Worm (Caenorhabditis elegans) whole organism, L1 larva: Measurements from ENCODE around the gene penr-1.

ENCODE experiments used
- C04F5.9 ChIP-seq: sonication (generic microtip); optimal IDR thresholded peaks from 2 replicates; lab custom pipeline; 2016; ENCODE audit warnings: missing genetic modification characterization, missing compliant biosample characterization
- C34B4.2 ChIP-seq: sonication (generic microtip); optimal IDR thresholded peaks from 2 replicates; lab custom pipeline; 2017; ENCODE audit warnings: mild to moderate bottlenecking, missing genetic modification characterization, missing compliant biosample characterization
- F16B12.6 ChIP-seq: fragments of 150-350 bp; optimal IDR thresholded peaks from 2 replicates; lab custom pipeline; 2014; ENCODE audit warnings: missing biosample characterization, missing genetic modification characterization
- aha-1 ChIP-seq: fragments of 150-350 bp; optimal IDR thresholded peaks from 2 replicates; lab custom pipeline; 2014; ENCODE audit warnings: missing biosample characterization, missing genetic modification characterization
- ama-1 ChIP-seq: fragments of 150-350 bp; optimal IDR thresholded peaks from 2 replicates; lab custom pipeline; 2014
- blmp-1 ChIP-seq: fragments of 150-350 bp; optimal IDR thresholded peaks from 2 replicates; lab custom pipeline; 2014; ENCODE audit warnings: missing biosample characterization, missing genetic modification characterization
- ceh-8 ChIP-seq: fragments of 200-800 bp; sonication (Bioruptor generic); optimal IDR thresholded peaks from 2 replicates; lab custom pipeline; 2018; ENCODE audit warnings: mild to moderate bottlenecking, missing genetic modification characterization, moderate library complexity, missing compliant biosample characterization
- ces-1 ChIP-seq: fragments of 150-350 bp; optimal IDR thresholded peaks from 2 replicates; lab custom pipeline; 2014; ENCODE audit warnings: missing biosample characterization, missing genetic modification reagents, missing genetic modification characterization
- dsc-1 ChIP-seq: sonication (generic microtip); optimal IDR thresholded peaks from 2 replicates; lab custom pipeline; 2016; ENCODE audit warnings: mild to moderate bottlenecking, missing genetic modification characterization, missing compliant biosample characterization
- efl-1 ChIP-seq, 4 experiments: fragments of 150-350 bp; optimal IDR thresholded peaks in 3 of 4; peaks in 1 of 4; 1 replicate in 1 of 4; 2 replicates in 3 of 4; lab custom pipeline; 2014; ENCODE audit warnings: missing biosample characterization in 2 of 4, missing genetic modification characterization in 2 of 4, missing genetic modification reagents in 2 of 4
- egl-13 ChIP-seq: sonication (generic microtip); optimal IDR thresholded peaks from 2 replicates; lab custom pipeline; 2016; ENCODE audit warnings: missing genotype, missing genetic modification reagents, missing genetic modification characterization, missing compliant biosample characterization
- elt-3 ChIP-seq, 6 experiments: fragments of 150-350 bp in 1 of 6; sonication (generic microtip); optimal IDR thresholded peaks; 2 replicates each; lab custom pipeline; 2017 to 2018; ENCODE audit warnings: missing biosample characterization in 6 of 6, missing genetic modification characterization in 6 of 6, inconsistent platforms in 1 of 6
- ets-5 ChIP-seq: fragments of 200-800 bp; sonication (Bioruptor generic); IDR thresholded peaks from 2 replicates; pipeline ENCODE4 v1.3.6; 2022; ENCODE audit warnings: missing genetic modification characterization, missing compliant biosample characterization
- fkh-10 ChIP-seq: sonication (generic microtip); optimal IDR thresholded peaks from 2 replicates; lab custom pipeline; 2017; ENCODE audit warnings: missing biosample characterization, missing genetic modification reagents, missing genetic modification characterization
- fkh-8 ChIP-seq: sonication (generic microtip); optimal IDR thresholded peaks from 2 replicates; lab custom pipeline; 2016; ENCODE audit warnings: mild to moderate bottlenecking, missing genetic modification characterization, missing compliant biosample characterization
- grh-1 ChIP-seq: fragments of 200-800 bp; sonication (Bioruptor generic); IDR thresholded peaks from 2 replicates; pipeline ENCODE4 v1.3.6; 2022; ENCODE audit warnings: missing genetic modification reagents, missing genetic modification characterization, missing compliant biosample characterization
- hlh-17 ChIP-seq: fragments of 200-800 bp; sonication (Bioruptor generic); optimal IDR thresholded peaks from 2 replicates; lab custom pipeline; 2018; ENCODE audit warnings: missing genetic modification characterization, mild to moderate bottlenecking, missing compliant biosample characterization, moderate library complexity, borderline replicate concordance
- hlh-4 ChIP-seq: sonication (generic microtip); optimal IDR thresholded peaks from 2 replicates; lab custom pipeline; 2016; ENCODE audit warnings: mild to moderate bottlenecking, missing genetic modification characterization, missing compliant biosample characterization
- irx-1 ChIP-seq: sonication (generic microtip); optimal IDR thresholded peaks from 2 replicates; lab custom pipeline; 2016; ENCODE audit warnings: missing genetic modification characterization, missing compliant biosample characterization
- isw-1 ChIP-seq: fragments of 200-800 bp; sonication (Bioruptor generic); IDR thresholded peaks from 2 replicates; pipeline ENCODE4 v1.3.6; 2022; ENCODE audit warnings: missing genetic modification characterization, missing compliant biosample characterization
- lin-13 ChIP-seq: fragments of 150-350 bp; optimal IDR thresholded peaks from 2 replicates; lab custom pipeline; 2014; ENCODE audit warnings: missing biosample characterization, missing genetic modification reagents, missing genetic modification characterization
- lin-14 ChIP-seq: fragments of 200-800 bp; sonication (Bioruptor generic); optimal IDR thresholded peaks from 2 replicates; lab custom pipeline; 2018; ENCODE audit warnings: mild to moderate bottlenecking, missing genetic modification characterization, moderate library complexity, missing compliant biosample characterization
- lin-15B ChIP-seq: fragments of 150-350 bp; sonication (generic microtip); optimal IDR thresholded peaks from 3 replicates; lab custom pipeline; 2014; ENCODE audit warnings: missing biosample characterization, missing genetic modification characterization
- lin-35 ChIP-seq, 2 experiments: fragments of 150-350 bp; optimal IDR thresholded peaks; 2 replicates each; lab custom pipeline; 2014; ENCODE audit warnings: missing biosample characterization in 2 of 2, missing genetic modification characterization in 2 of 2, missing genetic modification reagents in 2 of 2
- lin-39 ChIP-seq: fragments of 150-350 bp; optimal IDR thresholded peaks from 2 replicates; lab custom pipeline; 2014; ENCODE audit warnings: missing biosample characterization, missing genetic modification reagents, missing genetic modification characterization
- lir-3 ChIP-seq: sonication (generic microtip); optimal IDR thresholded peaks from 2 replicates; lab custom pipeline; 2016; ENCODE audit warnings: mild to moderate bottlenecking, missing genetic modification characterization, moderate library complexity, missing compliant biosample characterization; ENCODE audit not compliant: poor library complexity
- lsy-2 ChIP-seq, 2 experiments: fragments of 150-350 bp; optimal IDR thresholded peaks; 2 replicates each; lab custom pipeline; 2014; ENCODE audit warnings: missing biosample characterization in 2 of 2, missing genetic modification characterization in 2 of 2
- mab-9 ChIP-seq: fragments of 200-800 bp; sonication (Bioruptor generic); IDR thresholded peaks from 2 replicates; pipeline ENCODE4 v1.3.6; 2022; ENCODE audit warnings: missing genetic modification reagents, missing genetic modification characterization, missing compliant biosample characterization
- mef-2 ChIP-seq: fragments of 150-350 bp; optimal IDR thresholded peaks from 2 replicates; lab custom pipeline; 2014; ENCODE audit warnings: missing biosample characterization, missing genetic modification characterization
- mep-1 ChIP-seq: fragments of 150-350 bp; optimal IDR thresholded peaks from 2 replicates; lab custom pipeline; 2014; ENCODE audit warnings: missing biosample characterization, missing genetic modification characterization
- nhr-11 ChIP-seq: fragments of 150-350 bp; optimal IDR thresholded peaks from 2 replicates; lab custom pipeline; 2014; ENCODE audit warnings: missing biosample characterization, missing genetic modification characterization
- nhr-19 ChIP-seq: fragments of 200-800 bp; sonication (Bioruptor generic); conservative IDR thresholded peaks from 2 replicates; pipeline ENCODE4 v1.3.6; 2022; ENCODE audit warnings: missing genetic modification characterization, missing compliant biosample characterization
- nhr-20 ChIP-seq: sonication (generic microtip); optimal IDR thresholded peaks from 2 replicates; lab custom pipeline; 2016; ENCODE audit warnings: mild to moderate bottlenecking, missing genetic modification characterization, missing compliant biosample characterization
- nhr-47 ChIP-seq: sonication (generic microtip); optimal IDR thresholded peaks from 2 replicates; lab custom pipeline; 2016; ENCODE audit warnings: mild to moderate bottlenecking, missing genetic modification characterization, moderate library complexity, missing compliant biosample characterization
- nhr-71 ChIP-seq: sonication (generic microtip); optimal IDR thresholded peaks from 2 replicates; lab custom pipeline; 2016; ENCODE audit warnings: mild to moderate bottlenecking, missing genetic modification characterization, moderate library complexity, missing compliant biosample characterization
- nhr-77 ChIP-seq: fragments of 150-350 bp; optimal IDR thresholded peaks from 2 replicates; lab custom pipeline; 2014; ENCODE audit warnings: missing biosample characterization, missing genetic modification characterization
- nhr-84 ChIP-seq: sonication (generic microtip); optimal IDR thresholded peaks from 2 replicates; lab custom pipeline; 2017; ENCODE audit warnings: missing biosample characterization, missing genetic modification characterization
- nhr-85 ChIP-seq: sonication (generic microtip); peaks from one replicate; lab custom pipeline; 2016; ENCODE audit warnings: missing genetic modification characterization, inconsistent platforms, missing compliant biosample characterization
- pqm-1 ChIP-seq: sonication (generic microtip); optimal IDR thresholded peaks from 3 replicates; lab custom pipeline; 2017; ENCODE audit warnings: missing biosample characterization, missing genetic modification characterization
- snpc-4 ChIP-seq: fragments of 150-350 bp; optimal IDR thresholded peaks from 2 replicates; lab custom pipeline; 2014; ENCODE audit warnings: missing biosample characterization, missing genetic modification characterization
- sox-4 ChIP-seq: sonication (generic microtip); optimal IDR thresholded peaks from 2 replicates; lab custom pipeline; 2016; ENCODE audit warnings: missing genetic modification characterization, missing compliant biosample characterization
- sptf-1 ChIP-seq: fragments of 150-350 bp; optimal IDR thresholded peaks from 2 replicates; lab custom pipeline; 2014; ENCODE audit warnings: missing biosample characterization, missing genetic modification characterization
- tbx-2 ChIP-seq: sonication (generic microtip); optimal IDR thresholded peaks from 2 replicates; lab custom pipeline; 2016; ENCODE audit warnings: missing genetic modification characterization, missing compliant biosample characterization
- unc-130 ChIP-seq: fragments of 150-350 bp; optimal IDR thresholded peaks from 2 replicates; lab custom pipeline; 2017; ENCODE audit warnings: missing biosample characterization, missing genetic modification characterization, inconsistent platforms
- unc-62 ChIP-seq: fragments of 150-350 bp; optimal IDR thresholded peaks from 2 replicates; lab custom pipeline; 2014; ENCODE audit warnings: missing biosample characterization, missing genetic modification reagents, missing genetic modification characterization
- unc-86 ChIP-seq: sonication (generic microtip); optimal IDR thresholded peaks from 2 replicates; lab custom pipeline; 2016; ENCODE audit warnings: missing genetic modification characterization, missing compliant biosample characterization
- zag-1 ChIP-seq: fragments of 150-350 bp; optimal IDR thresholded peaks from 2 replicates; lab custom pipeline; 2014; ENCODE audit warnings: missing biosample characterization, missing genetic modification characterization
- zip-4 ChIP-seq: fragments of 200-800 bp; sonication (Bioruptor generic); optimal IDR thresholded peaks from 2 replicates; lab custom pipeline; 2018; ENCODE audit warnings: mild to moderate bottlenecking, missing genetic modification characterization, moderate library complexity, missing compliant biosample characterization
- ztf-11 ChIP-seq, 2 experiments: sonication (generic microtip); optimal IDR thresholded peaks; 2 replicates each; lab custom pipeline; 2016 to 2017; ENCODE audit warnings: missing genetic modification characterization in 2 of 2, missing biosample characterization in 1 of 2, missing compliant biosample characterization in 1 of 2

penr-1 gene

DNA sequence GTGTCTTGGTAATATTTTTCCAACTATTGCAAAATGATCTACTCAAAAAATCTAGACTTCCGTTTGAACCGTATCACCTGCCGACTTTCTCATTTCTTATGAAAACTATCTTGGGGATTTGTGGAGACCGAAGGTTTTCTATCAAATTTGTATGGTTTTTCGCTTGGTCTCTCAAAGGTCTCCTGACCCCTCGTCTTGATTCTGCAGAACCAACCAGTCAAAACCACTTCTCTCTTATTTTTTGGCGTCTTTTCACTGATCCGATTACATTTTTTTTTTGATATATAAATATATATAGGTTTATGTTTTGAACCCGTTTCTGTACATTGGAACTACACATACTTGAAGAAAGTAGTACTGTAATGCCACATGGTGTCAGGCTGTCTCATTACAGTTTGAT lies 43.6 kb upstream of the penr-1 start:
- no peak for TF ChIP-seq nhr-20 (tag; lab: Kevin White, UChicago)
- TF ChIP-seq snpc-4 = no peak
- TF ChIP-seq fkh-10 = no peak
- TF ChIP-seq elt-3 (tag; optimal IDR thresholded peaks at IDR 0.05; lab: Kevin White, UChicago) = no peak
- TF ChIP-seq C04F5.9 = no peak
- TF ChIP-seq nhr-11 (tag; lab: Kevin White, UChicago) = no peak
- TF ChIP-seq hlh-17 (GFP tag; lab: Kevin White, UChicago) = no peak
- no peak for TF ChIP-seq ceh-8
- no peak for TF ChIP-seq aha-1 (tag; lab: Kevin White, UChicago)
- TF ChIP-seq lin-14 = peak; percentile 41
- TF ChIP-seq egl-13 (tag; lab: Kevin White, UChicago) = no peak
- TF ChIP-seq C34B4.2 = no peak
- TF ChIP-seq lin-13 (GFP tag; lab: Kevin White, UChicago) = no peak
- no peak for TF ChIP-seq lin-35 (GFP tag; optimal IDR thresholded peaks at IDR 0.05; lab: Kevin White, UChicago)
- no peak for TF ChIP-seq sox-4 (tag; lab: Kevin White, UChicago)
- TF ChIP-seq efl-1 (optimal IDR thresholded peaks at IDR 0.05; lab: Kevin White, UChicago) = no peak
- TF ChIP-seq efl-1 (GFP tag; optimal IDR thresholded peaks at IDR 0.05 in 1 of 2; lab: Kevin White, UChicago) = peak in 1 of 2 experiments; percentile 90
- TF ChIP-seq nhr-85 (tag; lab: Kevin White, UChicago) = peak; percentile 64
- TF ChIP-seq hlh-4 (tag; lab: Kevin White, UChicago) = no peak
- no peak for TF ChIP-seq dsc-1 (tag; lab: Kevin White, UChicago)
- no peak for TF ChIP-seq fkh-8 (tag; lab: Kevin White, UChicago)
- no peak for TF ChIP-seq unc-62
- no peak for TF ChIP-seq unc-130 (tag; lab: Kevin White, UChicago)
- peak; percentile 36 for TF ChIP-seq blmp-1 (tag; lab: Kevin White, UChicago)
- no peak for TF ChIP-seq nhr-84 (tag; lab: Kevin White, UChicago)
- no peak for TF ChIP-seq nhr-47 (tag; lab: Kevin White, UChicago)

DNA sequence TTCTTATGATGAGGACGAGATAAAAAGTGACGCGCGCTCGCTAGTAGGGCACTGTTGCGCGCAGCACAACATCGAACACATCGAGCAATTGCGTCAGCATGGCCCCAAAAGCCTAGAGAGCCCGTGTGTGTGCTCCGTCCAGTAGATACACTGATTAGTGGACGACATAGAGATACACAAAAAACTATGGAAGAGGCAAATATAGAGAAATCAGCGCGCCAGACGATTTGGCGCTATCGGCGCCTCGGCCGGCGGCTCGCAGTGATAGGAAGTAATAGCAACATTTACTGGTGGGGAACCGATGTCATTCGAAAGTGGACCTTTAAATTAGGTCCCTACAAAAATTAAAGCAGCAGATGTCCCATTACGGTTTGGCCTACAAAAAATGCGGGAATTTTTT lies 40.8 kb upstream of the penr-1 start:
- TF ChIP-seq mep-1 (tag; lab: Kevin White, UChicago) (no peak), lin-14 (peak; percentile 17), nhr-71 (tag; lab: Kevin White, UChicago) (peak; percentile 10), mef-2 (tag; lab: Kevin White, UChicago) (no peak), tbx-2 (tag; lab: Kevin White, UChicago) (peak; percentile 44), nhr-77 (tag; lab: Kevin White, UChicago) (peak; percentile 72)

- TF ChIP-seq nhr-47 (tag; lab: Kevin White, UChicago) = no peak
- TF ChIP-seq zip-4 (GFP tag; lab: Kevin White, UChicago) = peak; percentile 46
- no peak for TF ChIP-seq ztf-11 (tag; optimal IDR thresholded peaks at IDR 0.05; lab: Kevin White, UChicago)
- peak in 1 of 2 experiments; percentile 7 for TF ChIP-seq lin-35 (GFP tag; optimal IDR thresholded peaks at IDR 0.05; lab: Kevin White, UChicago)
- no peak for TF ChIP-seq lin-15B (tag; lab: Kevin White, UChicago)
- TF ChIP-seq lir-3 (tag; lab: Kevin White, UChicago) = no peak
- TF ChIP-seq fkh-10 = no peak
- no peak for TF ChIP-seq grh-1
- TF ChIP-seq pqm-1 (tag; lab: Kevin White, UChicago) = no peak
- peak; percentile 25 for TF ChIP-seq nhr-71 (tag; lab: Kevin White, UChicago)
Observed at ce11 chrV:5233777-5234176, 35.5 kb upstream of the penr-1 start, which contains the start of gene cest-32. Gene cest-32, minus strand, starts transcription at chrV:5233891.

DNA sequence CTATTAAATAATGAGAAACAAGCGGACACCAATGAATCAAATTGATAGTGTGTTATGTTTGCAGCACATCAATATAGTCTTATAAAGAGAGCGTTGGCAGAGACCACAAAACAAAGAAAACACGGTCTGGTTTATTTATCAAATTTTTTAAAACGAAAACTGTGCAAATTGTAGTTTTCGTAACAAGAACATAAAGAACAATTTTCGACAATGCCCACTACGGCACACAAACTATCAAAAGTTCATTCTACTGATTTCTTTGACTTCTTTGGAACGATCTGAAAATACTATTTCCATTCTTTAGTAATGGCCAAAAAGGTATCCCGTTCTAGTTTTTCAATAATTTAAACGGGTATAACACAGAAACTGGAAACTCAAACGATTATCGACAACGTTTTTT lies 32.2 kb upstream of the penr-1 start, which contains the start of gene cest-35.2:
Gene cest-35.2 (minus strand): TSS at position 101 of the 400 bp plus-strand sequence.
- TF ChIP-seq irx-1 (tag; lab: Kevin White, UChicago) (no peak), mab-9 (no peak), ces-1 (GFP tag; lab: Kevin White, UChicago) (no peak), ama-1 (lab: Kevin White, UChicago) (no peak), isw-1 (GFP tag; lab: Robert Waterston, UW) (no peak), F16B12.6 (tag; lab: Kevin White, UChicago) (no peak), unc-86 (tag; lab: Kevin White, UChicago) (no peak), lin-14 (no peak), lin-39 (tag; lab: Kevin White, UChicago) (no peak), nhr-84 (tag; lab: Kevin White, UChicago) (no peak), zag-1 (no peak), ets-5 (GFP tag; lab: Robert Waterston, UW) (no peak), lsy-2 (tag; optimal IDR thresholded peaks at IDR 0.05; lab: Kevin White, UChicago) (no peak), sptf-1 (tag; lab: Kevin White, UChicago) (no peak), unc-62 (no peak), hlh-4 (tag; lab: Kevin White, UChicago) (no peak), nhr-19 (GFP tag; lab: Robert Waterston, UW) (no peak)
